Fruit fly (Drosophila melanogaster) whole organism, embryonic: ENCODE measurements around the gene Lrch.

Source experiments
- Awh ChIP-seq: fragments of 200-800 bp; sonication (Bioruptor generic); IDR thresholded peaks from 2 replicates; pipeline ENCODE4, ENCODE4 v1.3.6; 2022; ENCODE audit warnings: missing biosample characterization, missing genetic modification characterization
- Bteb2 ChIP-seq: fragments of 200-800 bp; sonication (Bioruptor generic); optimal IDR thresholded peaks from 2 replicates; lab custom pipeline; 2016; ENCODE audit warnings: missing biosample characterization, missing genetic modification characterization
- CG11560 ChIP-seq: fragments of 200-800 bp; sonication (Bioruptor generic); IDR thresholded peaks from 3 replicates; pipeline ENCODE4 v1.3.6; 2022; ENCODE audit warnings: missing biosample characterization, missing genetic modification characterization
- CG12236 ChIP-seq: fragments of 200-800 bp; sonication (Bioruptor generic); optimal IDR thresholded peaks from 2 replicates; lab custom pipeline; 2016; ENCODE audit warnings: missing biosample characterization, missing genetic modification characterization
- CG13424 ChIP-seq: fragments of 200-800 bp; sonication (Bioruptor generic); optimal IDR thresholded peaks from 2 replicates; lab custom pipeline; 2019; ENCODE audit warnings: missing biosample characterization, mild to moderate bottlenecking, missing genetic modification characterization, moderate library complexity
- CG13894 ChIP-seq: fragments of 200-800 bp; sonication (Bioruptor generic); optimal IDR thresholded peaks from 3 replicates; lab custom pipeline; 2018; ENCODE audit warnings: missing biosample characterization, mild to moderate bottlenecking, missing genetic modification characterization, moderate library complexity
- CG15011 ChIP-seq: fragments of 200-800 bp; sonication (Bioruptor generic); optimal IDR thresholded peaks from 3 replicates; lab custom pipeline; 2018; ENCODE audit warnings: missing biosample characterization, mild to moderate bottlenecking, missing genetic modification characterization
- CG1603 ChIP-seq: fragments of 200-800 bp; sonication (Bioruptor generic); optimal IDR thresholded peaks from 2 replicates; lab custom pipeline; 2019; ENCODE audit warnings: missing biosample characterization, mild to moderate bottlenecking, missing genetic modification characterization, moderate library complexity
- CG3065 ChIP-seq: fragments of 200-800 bp; sonication (Bioruptor generic); optimal IDR thresholded peaks from 2 replicates; lab custom pipeline; 2016; ENCODE audit warnings: missing biosample characterization, missing genetic modification characterization
- CG3995 ChIP-seq: fragments of 200-800 bp; sonication (Bioruptor generic); optimal IDR thresholded peaks from 3 replicates; lab custom pipeline; 2016; ENCODE audit warnings: missing biosample characterization, missing genetic modification characterization
- CG4424 ChIP-seq: fragments of 200-800 bp; sonication (Bioruptor generic); optimal IDR thresholded peaks from 3 replicates; lab custom pipeline; 2016; ENCODE audit warnings: missing biosample characterization, missing genetic modification characterization
- CG6272 ChIP-seq: fragments of 200-800 bp; sonication (Bioruptor generic); IDR thresholded peaks from 2 replicates; pipeline ENCODE4 v1.3.6; 2022; ENCODE audit warnings: missing biosample characterization, missing genetic modification characterization
- CG6654 ChIP-seq: fragments of 200-800 bp; sonication (Bioruptor generic); optimal IDR thresholded peaks from 2 replicates; lab custom pipeline; 2017; ENCODE audit warnings: missing biosample characterization, mild to moderate bottlenecking, missing genetic modification characterization
- CG6683 ChIP-seq: fragments of 200-800 bp; sonication (Bioruptor generic); optimal IDR thresholded peaks from 2 replicates; lab custom pipeline; 2017; ENCODE audit warnings: missing biosample characterization, mild to moderate bottlenecking, missing genetic modification characterization, missing genetic modification reagents
- CG7745 ChIP-seq: fragments of 200-800 bp; sonication (Bioruptor generic); optimal IDR thresholded peaks from 2 replicates; lab custom pipeline; 2018; ENCODE audit warnings: missing biosample characterization, mild to moderate bottlenecking, missing genetic modification characterization, moderate library complexity
- CG7839 ChIP-seq: fragments of 200-800 bp; sonication (Bioruptor generic); optimal IDR thresholded peaks from 3 replicates; lab custom pipeline; 2018; ENCODE audit warnings: missing biosample characterization, mild to moderate bottlenecking, missing genetic modification characterization, moderate library complexity
- CG8944 ChIP-seq: fragments of 200-800 bp; sonication (Bioruptor generic); optimal IDR thresholded peaks from 3 replicates; lab custom pipeline; 2016; ENCODE audit warnings: missing biosample characterization, missing genetic modification characterization
- Deaf1 ChIP-seq: fragments of 200-800 bp; optimal IDR thresholded peaks from 3 replicates; lab custom pipeline; 2019; ENCODE audit warnings: missing biosample characterization, mild to moderate bottlenecking, missing genetic modification characterization, moderate library complexity
- Fer2 ChIP-seq: fragments of 200-800 bp; sonication (Bioruptor generic); optimal IDR thresholded peaks from 2 replicates; lab custom pipeline; 2018; ENCODE audit warnings: missing biosample characterization, mild to moderate bottlenecking, missing genetic modification characterization, moderate library complexity
- Fer3 ChIP-seq: fragments of 200-800 bp; sonication (Bioruptor generic); optimal IDR thresholded peaks from 2 replicates; lab custom pipeline; 2018; ENCODE audit warnings: missing biosample characterization, mild to moderate bottlenecking, missing genetic modification characterization, moderate library complexity
- HLH54F ChIP-seq: fragments of 200-800 bp; sonication (Bioruptor generic); optimal IDR thresholded peaks from 3 replicates; lab custom pipeline; 2016; ENCODE audit warnings: missing biosample characterization, missing genetic modification characterization
- HLHmδ ChIP-seq: fragments of 200-800 bp; sonication (Bioruptor generic); optimal IDR thresholded peaks from 2 replicates; lab custom pipeline; 2018; ENCODE audit warnings: missing biosample characterization, mild to moderate bottlenecking, missing genetic modification characterization, moderate library complexity
- Hand ChIP-seq: fragments of 200-800 bp; sonication (Bioruptor generic); optimal IDR thresholded peaks from 2 replicates; lab custom pipeline; 2017; ENCODE audit warnings: mild to moderate bottlenecking, missing biosample characterization, missing genetic modification reagents, missing genetic modification characterization
- Hr3 ChIP-seq: fragments of 200-800 bp; sonication (Bioruptor generic); optimal IDR thresholded peaks from 3 replicates; lab custom pipeline; 2016; ENCODE audit warnings: missing biosample characterization, missing genetic modification characterization
- Mad ChIP-seq: fragments of 200-800 bp; sonication (Bioruptor generic); optimal IDR thresholded peaks from 2 replicates; lab custom pipeline; 2016; ENCODE audit warnings: missing biosample characterization, missing genetic modification characterization
- NFAT ChIP-seq: fragments of 200-800 bp; sonication (Bioruptor generic); IDR thresholded peaks from 2 replicates; pipeline ENCODE4 v1.3.6; 2022; ENCODE audit warnings: missing biosample characterization, missing genetic modification characterization
- Side ChIP-seq: fragments of 200-800 bp; sonication (Bioruptor generic); optimal IDR thresholded peaks from 2 replicates; lab custom pipeline; 2016; ENCODE audit warnings: missing biosample characterization, missing genetic modification characterization
- Six4 ChIP-seq: fragments of 200-800 bp; sonication (Bioruptor generic); optimal IDR thresholded peaks from 2 replicates; lab custom pipeline; 2016; ENCODE audit warnings: missing biosample characterization, missing genetic modification characterization
- Sry-β ChIP-seq: fragments of 200-800 bp; sonication (Bioruptor generic); optimal IDR thresholded peaks from 2 replicates; lab custom pipeline; 2018; ENCODE audit warnings: missing biosample characterization, mild to moderate bottlenecking, missing genetic modification characterization, moderate library complexity
- Sry-δ ChIP-seq: fragments of 200-800 bp; sonication (Bioruptor generic); optimal IDR thresholded peaks from 2 replicates; lab custom pipeline; 2016; ENCODE audit warnings: missing biosample characterization, missing genetic modification characterization
- Stat92E ChIP-seq, 3 experiments: fragments of >200 bp in 2 of 3; fragments of 200-800 bp in 1 of 3; sonication (Bioruptor generic) in 1 of 3; optimal IDR thresholded peaks; 2 replicates each; lab custom pipeline; 2017 to 2019; ENCODE audit warnings: missing biosample characterization in 3 of 3, missing genetic modification characterization in 3 of 3, mild to moderate bottlenecking in 1 of 3, moderate library complexity in 1 of 3
- Xrp1 ChIP-seq: fragments of 200-800 bp; sonication (Bioruptor generic); IDR thresholded peaks from 2 replicates; pipeline ENCODE4 v1.3.6; 2022; ENCODE audit warnings: missing biosample characterization, missing genetic modification characterization
- br ChIP-seq: fragments of >200 bp; optimal IDR thresholded peaks from 2 replicates; lab custom pipeline; 2017
- btn ChIP-seq: fragments of 200-800 bp; sonication (Bioruptor generic); optimal IDR thresholded peaks from 2 replicates; lab custom pipeline; 2016; ENCODE audit warnings: missing biosample characterization, missing genetic modification characterization
- ci ChIP-seq: fragments of 200-800 bp; sonication (Bioruptor generic); IDR thresholded peaks from 3 replicates; pipeline ENCODE4 v1.3.6; 2022; ENCODE audit warnings: missing biosample characterization, missing genetic modification characterization
- jigr1 ChIP-seq: fragments of 200-800 bp; sonication (Bioruptor generic); IDR thresholded peaks from 3 replicates; pipeline ENCODE4 v1.3.6; 2022; ENCODE audit warnings: missing biosample characterization, missing genetic modification characterization
- kni ChIP-seq: fragments of 200-800 bp; sonication (Bioruptor generic); optimal IDR thresholded peaks from 3 replicates; lab custom pipeline; 2017; ENCODE audit warnings: mild to moderate bottlenecking, missing biosample characterization, missing genetic modification reagents, missing genetic modification characterization
- nerfin-1 ChIP-seq: fragments of 200-800 bp; sonication (Bioruptor generic); optimal IDR thresholded peaks from 3 replicates; lab custom pipeline; 2019; ENCODE audit warnings: missing biosample characterization, mild to moderate bottlenecking, missing genetic modification characterization, moderate library complexity
- onecut ChIP-seq: fragments of 200-800 bp; sonication (Bioruptor generic); IDR thresholded peaks from 2 replicates; pipeline ENCODE4 v1.3.6; 2022; ENCODE audit warnings: missing biosample characterization, missing genetic modification characterization
- pros ChIP-seq: fragments of 200-800 bp; sonication (Bioruptor generic); optimal IDR thresholded peaks from 3 replicates; lab custom pipeline; 2019; ENCODE audit warnings: missing biosample characterization, mild to moderate bottlenecking, missing genetic modification characterization, moderate library complexity
- repo ChIP-seq: fragments of 200-800 bp; sonication (Bioruptor generic); optimal IDR thresholded peaks from 2 replicates; lab custom pipeline; 2016; ENCODE audit warnings: missing biosample characterization, missing genetic modification characterization
- sd ChIP-seq: fragments of 200-800 bp; sonication (Bioruptor generic); optimal IDR thresholded peaks from 3 replicates; lab custom pipeline; 2018; ENCODE audit warnings: missing biosample characterization, mild to moderate bottlenecking, missing genetic modification characterization, moderate library complexity
- sens ChIP-seq: fragments of 200-800 bp; sonication (Bioruptor generic); peaks from one replicate; lab custom pipeline; 2016; ENCODE audit warnings: missing biosample characterization, missing genetic modification characterization
- stwl ChIP-seq: fragments of 200-800 bp; sonication (Bioruptor generic); optimal IDR thresholded peaks from 3 replicates; lab custom pipeline; 2018; ENCODE audit warnings: missing biosample characterization, mild to moderate bottlenecking, missing genetic modification characterization, moderate library complexity
- twi ChIP-seq: fragments of 200-800 bp; optimal IDR thresholded peaks from 2 replicates; lab custom pipeline; 2019; ENCODE audit warnings: missing biosample characterization, mild to moderate bottlenecking, missing genetic modification characterization, moderate library complexity
- vvl ChIP-seq: fragments of 200-800 bp; sonication (Bioruptor generic); IDR thresholded peaks from 2 replicates; pipeline ENCODE4 v1.3.6; 2022; ENCODE audit warnings: missing biosample characterization, missing genetic modification characterization

The Lrch gene

dm6 chr2L:17382318-17382717 lies 1.6 kb downstream of the Lrch start (continued):
- TF ChIP-seq CG8944 (GFP tag; lab: Kevin White, UChicago), result peak; percentile 48
- no peak for TF ChIP-seq stwl (tag; lab: Kevin White, UChicago)
- peak; percentile 83 for TF ChIP-seq nerfin-1 (tag; lab: Kevin White, UChicago)
- peak; percentile 97 for TF ChIP-seq twi (tag; lab: Kevin White, UChicago)
- TF ChIP-seq br, result no peak
- TF ChIP-seq Fer3, result peak; percentile 71
- TF ChIP-seq CG3065 (GFP tag; lab: Kevin White, UChicago), result peak; percentile 8
- no peak for TF ChIP-seq HLHmδ (GFP tag; lab: Kevin White, UChicago)
- peak; percentile 74 for TF ChIP-seq Fer2
- TF ChIP-seq Sry-β, result no peak
- no peak for TF ChIP-seq CG12236 (GFP tag; lab: Kevin White, UChicago)
- TF ChIP-seq CG11560 (tag; lab: Robert Waterston, UW), result no peak
- TF ChIP-seq Bteb2, result peak; percentile 62
- peak; percentile 46 for TF ChIP-seq CG6654
- peak; percentile 29 for TF ChIP-seq Deaf1
- peak; percentile 47 for TF ChIP-seq CG6683 (GFP tag; lab: Kevin White, UChicago)
- TF ChIP-seq HLH54F (GFP tag; lab: Kevin White, UChicago), result peak; percentile 26
- peak; percentile 57 for TF ChIP-seq CG1603 (tag; lab: Kevin White, UChicago)
- TF ChIP-seq Mad (GFP tag; lab: Kevin White, UChicago), result peak; percentile 42

DNA sequence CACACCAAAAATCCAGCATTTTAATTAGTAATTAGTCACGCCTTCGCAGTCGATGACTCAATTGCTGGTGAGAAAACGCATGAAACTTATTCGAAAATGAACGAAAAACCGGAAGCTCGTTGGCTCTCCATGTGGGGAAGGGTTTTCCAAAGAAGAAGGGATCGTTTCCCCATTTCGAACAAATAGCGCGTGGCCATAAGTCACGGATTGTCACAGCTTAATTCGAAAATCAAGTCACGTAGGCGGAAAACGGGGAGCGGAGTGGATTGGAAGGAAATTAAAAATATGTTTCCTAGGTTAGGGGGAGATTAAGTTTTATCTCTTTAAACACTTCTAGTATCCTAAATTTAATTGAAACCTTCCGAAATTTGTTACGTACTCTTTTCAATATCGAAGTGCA lies 2.3 kb downstream of the Lrch start:
- no peak for TF ChIP-seq CG13894 (tag; lab: Kevin White, UChicago)
- no peak for TF ChIP-seq CG4424 (GFP tag; lab: Kevin White, UChicago)
- peak; percentile 68 for TF ChIP-seq sens (GFP tag; lab: Kevin White, UChicago)
- peak; percentile 63 for TF ChIP-seq CG3995 (GFP tag; lab: Kevin White, UChicago)
- TF ChIP-seq kni, result peak; percentile 38
- no peak for TF ChIP-seq jigr1
- peak; percentile 7 for TF ChIP-seq CG7745 (tag; lab: Kevin White, UChicago)
- TF ChIP-seq Stat92E (GFP tag; optimal IDR thresholded peaks at IDR 0.05; lab: Kevin White, UChicago), result peak in 1 of 3 experiments; percentile 47

- TF ChIP-seq CG6272 (no peak), vvl (GFP tag; lab: Robert Waterston, UW) (no peak), CG15011 (GFP tag; lab: Kevin White, UChicago) (no peak), NFAT (no peak), btn (no peak), sd (peak; percentile 32), repo (GFP tag; lab: Kevin White, UChicago) (no peak), ci (GFP tag; lab: Robert Waterston, UW) (peak; percentile 11; the same call in 1 of the 3 replicates), jigr1 (no peak), CG13424 (no peak), Six4 (GFP tag; lab: Kevin White, UChicago) (no peak), Xrp1 (GFP tag; lab: Robert Waterston, UW) (peak; percentile 24; the same call in 1 of the 2 replicates), Awh (GFP tag; lab: Robert Waterston, UW) (0 out of 2 replicates have a peak, but pooled peaks have one; percentile 0), CG7839 (tag; lab: Kevin White, UChicago) (no peak), Sry-δ (no peak), Side (GFP tag; lab: Kevin White, UChicago) (no peak), onecut (GFP tag; lab: Robert Waterston, UW) (peak; percentile 76), Hand (GFP tag; lab: Kevin White, UChicago) (no peak), pros (GFP tag; lab: Kevin White, UChicago) (peak; percentile 67), Hr3 (no peak)
Observed at dm6 chr2L:17381075-17381474, 2.8 kb downstream of the Lrch start.
